Worm (Caenorhabditis elegans) whole organism, young adult: ENCODE data around the gene Y119D3B.14.
A peak's percentile ranks its signal among the peaks of the same experiment; 100 is the strongest.

ENCODE experiments used
- B0035.1 ChIP-seq: sonication (generic microtip); optimal IDR thresholded peaks from 2 replicates; lab custom pipeline; 2016; ENCODE audit warnings: missing genetic modification characterization, mild to moderate bottlenecking, missing compliant biosample characterization, missing genotype, missing genetic modification reagents
- B0336.3 ChIP-seq: fragments of 200-800 bp; sonication (Bioruptor generic); IDR thresholded peaks from 2 replicates; pipeline ENCODE4 v1.3.6; 2022; ENCODE audit warnings: missing genetic modification characterization, missing compliant biosample characterization
- C06A6.2 ChIP-seq: fragments of 200-800 bp; sonication (Bioruptor generic); conservative IDR thresholded peaks from 2 replicates; pipeline ENCODE4 v1.3.6; 2022; ENCODE audit warnings: missing genetic modification characterization, missing compliant biosample characterization
- F22D6.2 ChIP-seq: sonication (generic microtip); optimal IDR thresholded peaks from 2 replicates; lab custom pipeline; 2016; ENCODE audit warnings: mild to moderate bottlenecking, missing genetic modification characterization, missing compliant biosample characterization
- F33H1.4 ChIP-seq: fragments of 200-800 bp; sonication (Bioruptor generic); IDR thresholded peaks from 2 replicates; pipeline ENCODE4 v1.3.6; 2022; ENCODE audit warnings: missing genetic modification reagents, missing genetic modification characterization, missing compliant biosample characterization
- F39B2.1 ChIP-seq: fragments of 200-800 bp; sonication (Bioruptor generic); IDR thresholded peaks from 2 replicates; pipeline ENCODE4 v1.3.6; 2022; ENCODE audit warnings: missing genetic modification reagents, missing genetic modification characterization, missing compliant biosample characterization
- F55B11.4 ChIP-seq: sonication (generic microtip); optimal IDR thresholded peaks from 2 replicates; lab custom pipeline; 2016; ENCODE audit warnings: missing compliant biosample characterization, missing genetic modification characterization, borderline replicate concordance; ENCODE audit not compliant: insufficient read depth
- K11D2.4 ChIP-seq: fragments of 200-800 bp; sonication (Bioruptor generic); IDR thresholded peaks from 2 replicates; pipeline ENCODE4 v1.3.6; 2022; ENCODE audit warnings: missing genetic modification reagents, missing genetic modification characterization, missing compliant biosample characterization
- K12H6.12 ChIP-seq: fragments of 200-800 bp; sonication (Bioruptor generic); optimal IDR thresholded peaks from 2 replicates; lab custom pipeline; 2018; ENCODE audit warnings: mild to moderate bottlenecking, missing genetic modification characterization, missing compliant biosample characterization
- T26A5.8 ChIP-seq: sonication (generic microtip); optimal IDR thresholded peaks from 2 replicates; lab custom pipeline; 2016; ENCODE audit warnings: missing genetic modification characterization, missing compliant biosample characterization
- Y53G8AR.9 ChIP-seq: fragments of 200-800 bp; sonication (Bioruptor generic); conservative IDR thresholded peaks from 2 replicates; pipeline ENCODE4 v1.3.6; 2022; ENCODE audit warnings: missing genetic modification reagents, missing genetic modification characterization, missing compliant biosample characterization
- Y95B8A.8 ChIP-seq: fragments of 200-800 bp; sonication (Bioruptor generic); IDR thresholded peaks from 2 replicates; pipeline ENCODE4 v1.3.6; 2022; ENCODE audit warnings: missing genetic modification reagents, missing genetic modification characterization, missing compliant biosample characterization
- akir-1 ChIP-seq: fragments of 200-800 bp; sonication (Bioruptor generic); optimal IDR thresholded peaks from 2 replicates; lab custom pipeline; 2018; ENCODE audit warnings: mild to moderate bottlenecking, missing genetic modification characterization, moderate library complexity, missing compliant biosample characterization
- ama-1 ChIP-seq, 3 experiments: fragments of 150-350 bp in 1 of 3; sonication (generic microtip) in 2 of 3; optimal IDR thresholded peaks; 2 replicates each; lab custom pipeline; 2014 to 2018; ENCODE audit warnings: missing biosample characterization in 2 of 3, missing genetic modification characterization in 2 of 3, missing genetic modification reagents in 2 of 3
- attf-3 ChIP-seq: fragments of 200-800 bp; sonication (Bioruptor generic); conservative IDR thresholded peaks from 2 replicates; pipeline ENCODE4 v1.3.6; 2022; ENCODE audit warnings: missing genetic modification reagents, missing genetic modification characterization, missing compliant biosample characterization
- attf-5 ChIP-seq: fragments of 200-800 bp; sonication (Bioruptor generic); optimal IDR thresholded peaks from 2 replicates; lab custom pipeline; 2018; ENCODE audit warnings: mild to moderate bottlenecking, missing genetic modification characterization, missing compliant biosample characterization
- attf-6 ChIP-seq: fragments of 200-800 bp; sonication (Bioruptor generic); IDR thresholded peaks from 2 replicates; pipeline ENCODE4 v1.3.6; 2022; ENCODE audit warnings: missing genetic modification reagents, missing genetic modification characterization, missing compliant biosample characterization
- bed-1 ChIP-seq: fragments of 200-800 bp; sonication (Bioruptor generic); IDR thresholded peaks from 2 replicates; pipeline ENCODE4 v1.3.6; 2022; ENCODE audit warnings: missing genetic modification reagents, missing genetic modification characterization, missing compliant biosample characterization
- ccch-3 ChIP-seq: fragments of 200-800 bp; sonication (Bioruptor generic); optimal IDR thresholded peaks from 2 replicates; lab custom pipeline; 2018; ENCODE audit warnings: mild to moderate bottlenecking, missing genetic modification characterization, missing compliant biosample characterization
- cebp-1 ChIP-seq, 2 experiments: fragments of 200-800 bp in 1 of 2; sonication (Bioruptor generic) in 1 of 2; sonication (generic microtip) in 1 of 2; IDR thresholded peaks in 1 of 2; optimal IDR thresholded peaks in 1 of 2; 2 replicates each; pipeline versions ENCODE4 v1.3.6 to Lab custom; 2017 to 2022; ENCODE audit warnings: missing compliant biosample characterization in 2 of 2, missing genetic modification characterization in 2 of 2, mild to moderate bottlenecking in 1 of 2, missing genetic modification reagents in 1 of 2, moderate library complexity in 1 of 2
- cebp-2 ChIP-seq: fragments of 200-800 bp; sonication (Bioruptor generic); IDR thresholded peaks from 2 replicates; pipeline ENCODE4 v1.3.6; 2022; ENCODE audit warnings: missing genetic modification characterization, missing compliant biosample characterization
- ceh-58 ChIP-seq: fragments of 200-800 bp; sonication (Bioruptor generic); IDR thresholded peaks from 2 replicates; pipeline ENCODE4 v1.3.6; 2022; ENCODE audit warnings: missing genetic modification characterization, missing compliant biosample characterization
- ceh-91 ChIP-seq: fragments of 200-800 bp; sonication (Bioruptor generic); IDR thresholded peaks from 2 replicates; pipeline ENCODE4 v1.3.6; 2022; ENCODE audit warnings: missing genetic modification reagents, missing genetic modification characterization, missing compliant biosample characterization
- chd-7 ChIP-seq: sonication (generic microtip); optimal IDR thresholded peaks from 2 replicates; lab custom pipeline; 2016; ENCODE audit warnings: mild to moderate bottlenecking, missing genetic modification characterization, moderate library complexity, missing compliant biosample characterization
- efl-1 ChIP-seq: fragments of 150-350 bp; optimal IDR thresholded peaks from 2 replicates; lab custom pipeline; 2014; ENCODE audit warnings: missing biosample characterization, missing genetic modification reagents, missing genetic modification characterization
- egl-18 ChIP-seq: fragments of 200-800 bp; sonication (Bioruptor generic); IDR thresholded peaks from 2 replicates; pipeline ENCODE4 v1.3.6; 2022; ENCODE audit warnings: missing genetic modification reagents, missing genetic modification characterization, missing compliant biosample characterization
- ets-4 ChIP-seq: fragments of 200-800 bp; sonication (Bioruptor generic); optimal IDR thresholded peaks from 2 replicates; lab custom pipeline; 2018; ENCODE audit warnings: mild to moderate bottlenecking, missing genetic modification characterization, missing compliant biosample characterization
- gei-17 ChIP-seq: fragments of 200-800 bp; sonication (Bioruptor generic); optimal IDR thresholded peaks from 2 replicates; lab custom pipeline; 2018; ENCODE audit warnings: mild to moderate bottlenecking, missing genetic modification characterization, missing compliant biosample characterization
- him-1 ChIP-seq: sonication (generic microtip); optimal IDR thresholded peaks from 2 replicates; lab custom pipeline; 2016; ENCODE audit warnings: missing genotype, missing genetic modification reagents, missing genetic modification characterization, missing compliant biosample characterization
- hlh-26 ChIP-seq: fragments of 200-800 bp; sonication (Bioruptor generic); conservative IDR thresholded peaks from 2 replicates; pipeline ENCODE4 v1.3.6; 2022; ENCODE audit warnings: missing genetic modification reagents, missing genetic modification characterization, missing compliant biosample characterization
- hmg-1.2 ChIP-seq: fragments of 200-800 bp; sonication (Bioruptor generic); IDR thresholded peaks from 2 replicates; pipeline ENCODE4 v1.3.6; 2022; ENCODE audit warnings: missing genetic modification reagents, missing genetic modification characterization, missing compliant biosample characterization
- let-526 ChIP-seq: fragments of 200-800 bp; sonication (Bioruptor generic); IDR thresholded peaks from 2 replicates; pipeline ENCODE4 v1.3.6; 2022; ENCODE audit warnings: missing genetic modification reagents, missing genetic modification characterization, missing compliant biosample characterization
- lin-26 ChIP-seq: fragments of 200-800 bp; sonication (Bioruptor generic); IDR thresholded peaks from 2 replicates; pipeline ENCODE4 v1.3.6; 2022; ENCODE audit warnings: missing genetic modification reagents, missing genetic modification characterization, missing compliant biosample characterization
- madf-10 ChIP-seq: sonication (generic microtip); optimal IDR thresholded peaks from 2 replicates; lab custom pipeline; 2016; ENCODE audit warnings: mild to moderate bottlenecking, missing genetic modification characterization, missing compliant biosample characterization
- nfya-1 ChIP-seq: sonication (generic microtip); optimal IDR thresholded peaks from 2 replicates; lab custom pipeline; 2017; ENCODE audit warnings: antibody characterized with exemption, missing compliant biosample characterization, missing genetic modification characterization, borderline replicate concordance; ENCODE audit not compliant: insufficient read depth
- nhr-120 ChIP-seq: fragments of 200-800 bp; sonication (Bioruptor generic); IDR thresholded peaks from 2 replicates; pipeline ENCODE4 v1.3.6; 2022; ENCODE audit warnings: missing genetic modification characterization, missing compliant biosample characterization
- nhr-27 ChIP-seq: fragments of 200-800 bp; sonication (Bioruptor generic); optimal IDR thresholded peaks from 2 replicates; lab custom pipeline; 2018; ENCODE audit warnings: mild to moderate bottlenecking, missing genetic modification characterization, moderate library complexity, missing compliant biosample characterization
- rcor-1 ChIP-seq: fragments of 200-800 bp; sonication (Bioruptor generic); IDR thresholded peaks from 2 replicates; pipeline ENCODE4 v1.3.6; 2022; ENCODE audit warnings: missing genetic modification reagents, missing genetic modification characterization, missing compliant biosample characterization
- repo-1 ChIP-seq: sonication (generic microtip); optimal IDR thresholded peaks from 2 replicates; lab custom pipeline; 2017; ENCODE audit warnings: mild to moderate bottlenecking, missing genetic modification characterization, missing compliant biosample characterization
- snpc-1.1 ChIP-seq: sonication (generic microtip); optimal IDR thresholded peaks from 2 replicates; lab custom pipeline; 2017; ENCODE audit warnings: missing genetic modification characterization, mild to moderate bottlenecking, missing compliant biosample characterization, antibody characterized with exemption, moderate library complexity, missing genotype, missing genetic modification reagents; ENCODE audit not compliant: insufficient read depth
- snpc-1.3 ChIP-seq: sonication (generic microtip); optimal IDR thresholded peaks from 2 replicates; lab custom pipeline; 2017; ENCODE audit warnings: missing genetic modification characterization, mild to moderate bottlenecking, missing compliant biosample characterization, antibody characterized with exemption, moderate library complexity, missing genotype, missing genetic modification reagents; ENCODE audit not compliant: insufficient read depth
- tlf-1 ChIP-seq: fragments of 200-800 bp; sonication (Bioruptor generic); optimal IDR thresholded peaks from 2 replicates; lab custom pipeline; 2018; ENCODE audit warnings: mild to moderate bottlenecking, missing genetic modification characterization, missing compliant biosample characterization
- xnd-1 ChIP-seq: sonication (generic microtip); optimal IDR thresholded peaks from 2 replicates; lab custom pipeline; 2016; ENCODE audit warnings: missing genotype, missing genetic modification reagents, missing genetic modification characterization, missing compliant biosample characterization
- zfh-2 ChIP-seq: fragments of 200-800 bp; sonication (Bioruptor generic); conservative IDR thresholded peaks from 2 replicates; pipeline ENCODE4 v1.3.6; 2022; ENCODE audit warnings: missing genetic modification reagents, missing genetic modification characterization, missing compliant biosample characterization
- zim-3 ChIP-seq: sonication (generic microtip); optimal IDR thresholded peaks from 2 replicates; lab custom pipeline; 2017; ENCODE audit warnings: mild to moderate bottlenecking, missing genetic modification characterization, moderate library complexity, missing compliant biosample characterization
- ztf-18 ChIP-seq: sonication (generic microtip); optimal IDR thresholded peaks from 2 replicates; lab custom pipeline; 2016; ENCODE audit warnings: missing genotype, mild to moderate bottlenecking, missing genetic modification characterization, missing compliant biosample characterization
- ztf-22 ChIP-seq: fragments of 200-800 bp; sonication (Bioruptor generic); optimal IDR thresholded peaks from 2 replicates; lab custom pipeline; 2018; ENCODE audit warnings: mild to moderate bottlenecking, missing genetic modification characterization, moderate library complexity, missing compliant biosample characterization
- ztf-6 ChIP-seq: fragments of 200-800 bp; sonication (Bioruptor generic); IDR thresholded peaks from 2 replicates; pipeline ENCODE4 v1.3.6; 2022; ENCODE audit warnings: missing genetic modification reagents, missing genetic modification characterization, missing compliant biosample characterization

Gene Y119D3B.14

ce11 chrIII:1142798-1143197, 50.8 kb downstream of the Y119D3B.14 start, which contains the start of gene smr-1:
TSS of gene smr-1 (plus strand) at chrIII:1143172.
- TF ChIP-seq xnd-1 (tag; lab: Kevin White, UChicago) (peak; percentile 54), K12H6.12 (tag; lab: Kevin White, UChicago) (peak; percentile 8), zfh-2 (GFP tag; lab: Robert Waterston, UW) (no peak), attf-5 (GFP tag; lab: Kevin White, UChicago) (peak; percentile 87), K11D2.4 (GFP tag; lab: Robert Waterston, UW) (peak; percentile 85), snpc-1.3 (tag; lab: Kevin White, UChicago) (no peak), ceh-58 (GFP tag; lab: Robert Waterston, UW) (no peak), ztf-18 (tag; lab: Kevin White, UChicago) (peak; percentile 98), F22D6.2 (tag; lab: Kevin White, UChicago) (peak; percentile 14), akir-1 (GFP tag; lab: Kevin White, UChicago) (no peak), lin-26 (GFP tag; lab: Robert Waterston, UW) (no peak), repo-1 (tag; lab: Kevin White, UChicago) (peak; percentile 84), efl-1 (peak; percentile 88), nfya-1 (tag; lab: Kevin White, UChicago) (no peak), cebp-1 (GFP tag; IDR thresholded peaks at IDR 0.05; lab: Robert Waterston, UW) (no peak), cebp-1 (tag; optimal IDR thresholded peaks at IDR 0.05; lab: Kevin White, UChicago) (peak; percentile 77), ama-1 (optimal IDR thresholded peaks at IDR 0.05; lab: Kevin White, UChicago) (no peak), ama-1 (GFP tag; optimal IDR thresholded peaks at IDR 0.05; lab: Kevin White, UChicago) (no peak), nhr-27 (tag; lab: Kevin White, UChicago) (no peak), ets-4 (GFP tag; lab: Kevin White, UChicago) (no peak), F33H1.4 (peak; percentile 77), zim-3 (tag; lab: Kevin White, UChicago) (peak; percentile 26), ztf-22 (GFP tag; lab: Kevin White, UChicago) (no peak), Y53G8AR.9 (GFP tag; lab: Robert Waterston, UW) (peak; percentile 94), egl-18 (GFP tag; lab: Robert Waterston, UW) (no peak), ccch-3 (GFP tag; lab: Kevin White, UChicago) (no peak), tlf-1 (GFP tag; lab: Kevin White, UChicago) (peak; percentile 78), attf-6 (GFP tag; lab: Robert Waterston, UW) (no peak), B0035.1 (tag; lab: Kevin White, UChicago) (peak; percentile 25), T26A5.8 (tag; lab: Kevin White, UChicago) (no peak), snpc-1.1 (tag; lab: Kevin White, UChicago) (no peak), madf-10 (tag; lab: Kevin White, UChicago) (peak; percentile 1), C06A6.2 (GFP tag; lab: Robert Waterston, UW) (0 out of 2 replicates have a peak, but pooled peaks have one; percentile 19), ceh-91 (GFP tag; lab: Robert Waterston, UW) (no peak), let-526 (no peak), bed-1 (GFP tag; lab: Robert Waterston, UW) (no peak), Y95B8A.8 (GFP tag; lab: Robert Waterston, UW) (peak; percentile 49; the same call in 1 of the 2 replicates), hlh-26 (GFP tag; lab: Robert Waterston, UW) (no peak), chd-7 (tag; lab: Kevin White, UChicago) (peak; percentile 38), attf-3 (GFP tag; lab: Robert Waterston, UW) (peak; percentile 43; the same call in 1 of the 2 replicates), gei-17 (peak; percentile 66), nhr-120 (GFP tag; lab: Robert Waterston, UW) (no peak), F39B2.1 (no peak), cebp-2 (no peak), B0336.3 (GFP tag; lab: Robert Waterston, UW) (peak; percentile 85), ztf-6 (GFP tag; lab: Robert Waterston, UW) (no peak), rcor-1 (peak; percentile 88), F55B11.4 (tag; lab: Kevin White, UChicago) (no peak), hmg-1.2 (peak; percentile 64), him-1 (tag; lab: Kevin White, UChicago) (peak; percentile 80)
